Worm (Caenorhabditis elegans) whole organism, young adult: ENCODE data around the gene cyp-13A11.

ENCODE experiments used
- C06A6.2 ChIP-seq: fragments of 200-800 bp; sonication (Bioruptor generic); conservative IDR thresholded peaks from 2 replicates; pipeline ENCODE4 v1.3.6; 2022; ENCODE audit warnings: missing genetic modification characterization, missing compliant biosample characterization
- F10E7.11 ChIP-seq: sonication (generic microtip); optimal IDR thresholded peaks from 2 replicates; lab custom pipeline; 2017; ENCODE audit warnings: mild to moderate bottlenecking, missing genetic modification characterization, moderate library complexity, missing compliant biosample characterization
- F37B4.10 ChIP-seq: fragments of 200-800 bp; sonication (Bioruptor generic); IDR thresholded peaks from 2 replicates; pipeline ENCODE4 v1.3.6; 2022; ENCODE audit warnings: missing genetic modification characterization, missing compliant biosample characterization
- K11D2.4 ChIP-seq: fragments of 200-800 bp; sonication (Bioruptor generic); IDR thresholded peaks from 2 replicates; pipeline ENCODE4 v1.3.6; 2022; ENCODE audit warnings: missing genetic modification reagents, missing genetic modification characterization, missing compliant biosample characterization
- T07F8.4 ChIP-seq: sonication (generic microtip); optimal IDR thresholded peaks from 2 replicates; lab custom pipeline; 2016; ENCODE audit warnings: mild to moderate bottlenecking, missing genetic modification characterization, moderate library complexity, missing compliant biosample characterization
- T26A5.8 ChIP-seq: sonication (generic microtip); optimal IDR thresholded peaks from 2 replicates; lab custom pipeline; 2016; ENCODE audit warnings: missing genetic modification characterization, missing compliant biosample characterization
- Y79H2A.3 ChIP-seq: fragments of 200-800 bp; sonication (Bioruptor generic); conservative IDR thresholded peaks from 2 replicates; pipeline ENCODE4 v1.3.6; 2022; ENCODE audit warnings: missing genetic modification reagents, missing genetic modification characterization, missing compliant biosample characterization
- akir-1 ChIP-seq: fragments of 200-800 bp; sonication (Bioruptor generic); optimal IDR thresholded peaks from 2 replicates; lab custom pipeline; 2018; ENCODE audit warnings: mild to moderate bottlenecking, missing genetic modification characterization, moderate library complexity, missing compliant biosample characterization
- aptf-2 ChIP-seq: fragments of 200-800 bp; sonication (Bioruptor generic); conservative IDR thresholded peaks from 2 replicates; pipeline ENCODE4 v1.3.6; 2022; ENCODE audit warnings: missing genetic modification reagents, missing genetic modification characterization, missing compliant biosample characterization
- attf-5 ChIP-seq: fragments of 200-800 bp; sonication (Bioruptor generic); optimal IDR thresholded peaks from 2 replicates; lab custom pipeline; 2018; ENCODE audit warnings: mild to moderate bottlenecking, missing genetic modification characterization, missing compliant biosample characterization
- bed-1 ChIP-seq: fragments of 200-800 bp; sonication (Bioruptor generic); IDR thresholded peaks from 2 replicates; pipeline ENCODE4 v1.3.6; 2022; ENCODE audit warnings: missing genetic modification reagents, missing genetic modification characterization, missing compliant biosample characterization
- cebp-2 ChIP-seq: fragments of 200-800 bp; sonication (Bioruptor generic); IDR thresholded peaks from 2 replicates; pipeline ENCODE4 v1.3.6; 2022; ENCODE audit warnings: missing genetic modification characterization, missing compliant biosample characterization
- ceh-100 ChIP-seq: fragments of 200-800 bp; sonication (Bioruptor generic); IDR thresholded peaks from 2 replicates; pipeline ENCODE4 v1.3.6; 2022; ENCODE audit warnings: missing genetic modification reagents, missing genetic modification characterization, missing compliant biosample characterization
- ceh-58 ChIP-seq: fragments of 200-800 bp; sonication (Bioruptor generic); IDR thresholded peaks from 2 replicates; pipeline ENCODE4 v1.3.6; 2022; ENCODE audit warnings: missing genetic modification characterization, missing compliant biosample characterization
- ceh-91 ChIP-seq: fragments of 200-800 bp; sonication (Bioruptor generic); IDR thresholded peaks from 2 replicates; pipeline ENCODE4 v1.3.6; 2022; ENCODE audit warnings: missing genetic modification reagents, missing genetic modification characterization, missing compliant biosample characterization
- die-1 ChIP-seq: sonication (generic microtip); optimal IDR thresholded peaks from 2 replicates; lab custom pipeline; 2016; ENCODE audit warnings: missing genotype, mild to moderate bottlenecking, missing genetic modification characterization, missing compliant biosample characterization
- dox-1 ChIP-seq: fragments of 200-800 bp; sonication (Bioruptor generic); IDR thresholded peaks from 2 replicates; pipeline ENCODE4 v1.3.6; 2022; ENCODE audit warnings: missing genetic modification reagents, missing genetic modification characterization, missing compliant biosample characterization
- efl-1 ChIP-seq: fragments of 150-350 bp; optimal IDR thresholded peaks from 2 replicates; lab custom pipeline; 2014; ENCODE audit warnings: missing biosample characterization, missing genetic modification reagents, missing genetic modification characterization
- egrh-3 ChIP-seq: fragments of 200-800 bp; sonication (Bioruptor generic); IDR thresholded peaks from 2 replicates; pipeline ENCODE4 v1.3.6; 2022; ENCODE audit warnings: missing genetic modification reagents, missing genetic modification characterization, missing compliant biosample characterization
- ekl-4 ChIP-seq: fragments of 200-800 bp; sonication (Bioruptor generic); IDR thresholded peaks from 2 replicates; pipeline ENCODE4 v1.3.6; 2022; ENCODE audit warnings: missing genetic modification reagents, missing genetic modification characterization, missing compliant biosample characterization
- him-1 ChIP-seq: sonication (generic microtip); optimal IDR thresholded peaks from 2 replicates; lab custom pipeline; 2016; ENCODE audit warnings: missing genotype, missing genetic modification reagents, missing genetic modification characterization, missing compliant biosample characterization
- hrde-1 ChIP-seq: sonication (generic microtip); optimal IDR thresholded peaks from 2 replicates; lab custom pipeline; 2016; ENCODE audit warnings: missing genetic modification characterization, mild to moderate bottlenecking, missing compliant biosample characterization, moderate library complexity, missing genotype, missing genetic modification reagents, borderline replicate concordance
- let-607 ChIP-seq, 2 experiments: fragments of 200-800 bp in 1 of 2; sonication (Bioruptor generic) in 1 of 2; sonication (generic microtip) in 1 of 2; optimal IDR thresholded peaks; 2 replicates each; lab custom pipeline; 2016 to 2018; ENCODE audit warnings: mild to moderate bottlenecking in 2 of 2, missing compliant biosample characterization in 2 of 2, missing genetic modification characterization in 2 of 2, moderate library complexity in 2 of 2, missing genotype in 1 of 2
- lin-26 ChIP-seq: fragments of 200-800 bp; sonication (Bioruptor generic); IDR thresholded peaks from 2 replicates; pipeline ENCODE4 v1.3.6; 2022; ENCODE audit warnings: missing genetic modification reagents, missing genetic modification characterization, missing compliant biosample characterization
- lsl-1 ChIP-seq: fragments of 200-800 bp; sonication (Bioruptor generic); optimal IDR thresholded peaks from 2 replicates; lab custom pipeline; 2018; ENCODE audit warnings: mild to moderate bottlenecking, missing genetic modification characterization, moderate library complexity, missing compliant biosample characterization
- madf-8 ChIP-seq: fragments of 200-800 bp; sonication (Bioruptor generic); conservative IDR thresholded peaks from 2 replicates; pipeline ENCODE4 v1.3.6; 2022; ENCODE audit warnings: missing genetic modification reagents, missing genetic modification characterization, missing compliant biosample characterization
- nhr-120 ChIP-seq: fragments of 200-800 bp; sonication (Bioruptor generic); IDR thresholded peaks from 2 replicates; pipeline ENCODE4 v1.3.6; 2022; ENCODE audit warnings: missing genetic modification characterization, missing compliant biosample characterization
- nhr-80 ChIP-seq: sonication (generic microtip); optimal IDR thresholded peaks from 2 replicates; lab custom pipeline; 2016; ENCODE audit warnings: missing genetic modification characterization, missing compliant biosample characterization
- sdz-38 ChIP-seq: sonication (generic microtip); optimal IDR thresholded peaks from 2 replicates; lab custom pipeline; 2016; ENCODE audit warnings: missing genotype, missing genetic modification characterization, missing compliant biosample characterization
- sea-2 ChIP-seq: fragments of 200-800 bp; sonication (Bioruptor generic); IDR thresholded peaks from 2 replicates; pipeline ENCODE4 v1.3.6; 2022; ENCODE audit warnings: missing genetic modification characterization, missing compliant biosample characterization
- snpc-3.4 ChIP-seq: sonication (generic microtip); optimal IDR thresholded peaks from 2 replicates; lab custom pipeline; 2017; ENCODE audit warnings: missing genetic modification characterization, mild to moderate bottlenecking, missing compliant biosample characterization, antibody characterized with exemption, moderate library complexity, missing genotype, missing genetic modification reagents
- somi-1 ChIP-seq: fragments of 200-800 bp; sonication (Bioruptor generic); optimal IDR thresholded peaks from 2 replicates; lab custom pipeline; 2018; ENCODE audit warnings: mild to moderate bottlenecking, missing genetic modification characterization, missing compliant biosample characterization
- zfh-2 ChIP-seq: fragments of 200-800 bp; sonication (Bioruptor generic); conservative IDR thresholded peaks from 2 replicates; pipeline ENCODE4 v1.3.6; 2022; ENCODE audit warnings: missing genetic modification reagents, missing genetic modification characterization, missing compliant biosample characterization
- zim-3 ChIP-seq: sonication (generic microtip); optimal IDR thresholded peaks from 2 replicates; lab custom pipeline; 2017; ENCODE audit warnings: mild to moderate bottlenecking, missing genetic modification characterization, moderate library complexity, missing compliant biosample characterization
- ztf-3 ChIP-seq: fragments of 200-800 bp; sonication (Bioruptor generic); optimal IDR thresholded peaks from 2 replicates; lab custom pipeline; 2018; ENCODE audit warnings: mild to moderate bottlenecking, missing genetic modification characterization, missing compliant biosample characterization

cyp-13A11 gene

ce11 chrIII:12993607-12994006 lies 27.2 kb upstream of the cyp-13A11 start, which contains the start of gene col-97:
col-97 (minus strand) TSS chrIII:12993707.
- no peak for TF ChIP-seq zfh-2 (GFP tag; lab: Robert Waterston, UW)
- TF ChIP-seq lin-26 (GFP tag; lab: Robert Waterston, UW) = no peak
- TF ChIP-seq nhr-80 (tag; lab: Kevin White, UChicago) = no peak
- no peak for TF ChIP-seq sea-2 (GFP tag; lab: Robert Waterston, UW)
- no peak for TF ChIP-seq him-1
- TF ChIP-seq T07F8.4 (tag; lab: Kevin White, UChicago) = no peak
- no peak for TF ChIP-seq ztf-3 (GFP tag; lab: Kevin White, UChicago)
- no peak for TF ChIP-seq madf-8 (GFP tag; lab: Robert Waterston, UW)
- TF ChIP-seq let-607 (tag; optimal IDR thresholded peaks at IDR 0.05; lab: Kevin White, UChicago) = no peak
- no peak for TF ChIP-seq nhr-120
- TF ChIP-seq snpc-3.4 (tag; lab: Kevin White, UChicago) = no peak
- TF ChIP-seq zim-3 (tag; lab: Kevin White, UChicago) = no peak

- TF ChIP-seq hrde-1 (tag; lab: Kevin White, UChicago) = no peak
- TF ChIP-seq Y79H2A.3 (GFP tag; lab: Robert Waterston, UW) = no peak
- TF ChIP-seq ceh-58 = no peak
- TF ChIP-seq F37B4.10 (GFP tag; lab: Robert Waterston, UW) = 0 out of 2 replicates have a peak, but pooled peaks have one; percentile 62
- no peak for TF ChIP-seq dox-1
- TF ChIP-seq cebp-2 (GFP tag; lab: Robert Waterston, UW) = no peak
- no peak for TF ChIP-seq K11D2.4 (GFP tag; lab: Robert Waterston, UW)
- peak; percentile 59 for TF ChIP-seq zfh-2 (GFP tag; lab: Robert Waterston, UW)
- TF ChIP-seq efl-1 (GFP tag; lab: Kevin White, UChicago) = no peak
- no peak for TF ChIP-seq C06A6.2 (GFP tag; lab: Robert Waterston, UW)
- no peak for TF ChIP-seq sea-2 (GFP tag; lab: Robert Waterston, UW)
- TF ChIP-seq lsl-1 (GFP tag; lab: Kevin White, UChicago) = no peak
- no peak for TF ChIP-seq bed-1 (GFP tag; lab: Robert Waterston, UW)
- TF ChIP-seq ekl-4 (GFP tag; lab: Robert Waterston, UW) = no peak
- TF ChIP-seq T26A5.8 (tag; lab: Kevin White, UChicago) = no peak
Observed at ce11 chrIII:12998252-12998651, 22.6 kb upstream of the cyp-13A11 start.

ce11 chrIII:13000457-13000856 lies 20.3 kb upstream of the cyp-13A11 start, which contains the start of gene ZK1010.8:
ZK1010.8 (minus strand) TSS chrIII:13000670.
- TF ChIP-seq attf-5 = no peak
- TF ChIP-seq ceh-100 (GFP tag; lab: Robert Waterston, UW) = no peak
- TF ChIP-seq aptf-2 = no peak
- no peak for TF ChIP-seq somi-1 (GFP tag; lab: Kevin White, UChicago)
- no peak for TF ChIP-seq sdz-38
- no peak for TF ChIP-seq ceh-91 (GFP tag; lab: Robert Waterston, UW)
- TF ChIP-seq bed-1 (GFP tag; lab: Robert Waterston, UW) = no peak
- no peak for TF ChIP-seq F10E7.11 (tag; lab: Kevin White, UChicago)
- TF ChIP-seq akir-1 (GFP tag; lab: Kevin White, UChicago) = no peak
- TF ChIP-seq egrh-3 (GFP tag; lab: Robert Waterston, UW) = no peak
- no peak for TF ChIP-seq die-1 (tag; lab: Kevin White, UChicago)
- TF ChIP-seq him-1 = no peak
- no peak for TF ChIP-seq lin-26 (GFP tag; lab: Robert Waterston, UW)
